Worm (Caenorhabditis elegans) whole organism, mixed stage, embryonic: Measurements from ENCODE around the gene cal-5.

Experiments
- bed-3 ChIP-seq: fragments of 200-800 bp; sonication (Bioruptor generic); optimal IDR thresholded peaks from 3 replicates; lab custom pipeline; 2018; ENCODE audit warnings: mild to moderate bottlenecking, missing genetic modification characterization, moderate library complexity, missing compliant biosample characterization
- blmp-1 ChIP-seq: fragments of 150-350 bp; optimal IDR thresholded peaks from 2 replicates; lab custom pipeline; 2014; ENCODE audit warnings: missing biosample characterization, missing genetic modification characterization
- elt-1 ChIP-seq: sonication (generic microtip); optimal IDR thresholded peaks from 2 replicates; lab custom pipeline; 2017; ENCODE audit warnings: missing genetic modification characterization, mild to moderate bottlenecking, missing compliant biosample characterization, antibody characterized with exemption, moderate library complexity, borderline replicate concordance; ENCODE audit not compliant: insufficient read depth
- elt-3 ChIP-seq: fragments of 150-350 bp; optimal IDR thresholded peaks from 2 replicates; lab custom pipeline; 2014; ENCODE audit warnings: missing biosample characterization, missing genetic modification characterization
- lin-13 ChIP-seq: fragments of 150-350 bp; optimal IDR thresholded peaks from 2 replicates; lab custom pipeline; 2014; ENCODE audit warnings: missing biosample characterization, missing genetic modification characterization
- mab-5 ChIP-seq: fragments of 150-350 bp; optimal IDR thresholded peaks from 2 replicates; lab custom pipeline; 2014; ENCODE audit warnings: missing biosample characterization, missing genetic modification characterization
- nhr-12 ChIP-seq: fragments of 150-350 bp; optimal IDR thresholded peaks from 2 replicates; lab custom pipeline; 2014; ENCODE audit warnings: missing biosample characterization, missing genetic modification characterization
- nhr-76 ChIP-seq: sonication (generic microtip); optimal IDR thresholded peaks from 2 replicates; lab custom pipeline; 2017; ENCODE audit warnings: missing biosample characterization, missing genetic modification characterization
- pha-4 ChIP-seq: fragments of 150-350 bp; optimal IDR thresholded peaks from 2 replicates; lab custom pipeline; 2018; ENCODE audit warnings: missing biosample characterization, missing genetic modification reagents, missing genetic modification characterization
- sem-2 ChIP-seq: fragments of 200-800 bp; sonication (Bioruptor generic); optimal IDR thresholded peaks from 2 replicates; lab custom pipeline; 2018; ENCODE audit warnings: mild to moderate bottlenecking, missing genetic modification characterization, missing compliant biosample characterization
- snpc-4 ChIP-seq: fragments of 150-350 bp; optimal IDR thresholded peaks from 2 replicates; lab custom pipeline; 2014; ENCODE audit warnings: missing biosample characterization, missing genetic modification characterization
- sptf-1 ChIP-seq: sonication (generic microtip); optimal IDR thresholded peaks from 2 replicates; lab custom pipeline; 2017; ENCODE audit warnings: mild to moderate bottlenecking, missing genetic modification characterization, moderate library complexity, missing compliant biosample characterization
- ztf-11 ChIP-seq: fragments of 150-350 bp; optimal IDR thresholded peaks from 2 replicates; lab custom pipeline; 2014; ENCODE audit warnings: missing biosample characterization, missing genetic modification characterization

ce11 chrX:5120807-5121206, 43.0 kb upstream of the cal-5 start:
- no peak for TF ChIP-seq ztf-11
- no peak for TF ChIP-seq lin-13
- no peak for TF ChIP-seq snpc-4 (tag; lab: Kevin White, UChicago)
- TF ChIP-seq blmp-1 (tag; lab: Kevin White, UChicago), result no peak
- no peak for TF ChIP-seq elt-3 (tag; lab: Kevin White, UChicago)
- TF ChIP-seq sptf-1 (tag; lab: Kevin White, UChicago), result no peak
- no peak for TF ChIP-seq nhr-76 (tag; lab: Kevin White, UChicago)
- TF ChIP-seq mab-5 (tag; lab: Kevin White, UChicago), result no peak
- no peak for TF ChIP-seq bed-3 (GFP tag; lab: Kevin White, UChicago)
- no peak for TF ChIP-seq nhr-12
- TF ChIP-seq elt-1, result no peak
- TF ChIP-seq sem-2 (GFP tag; lab: Kevin White, UChicago), result no peak
- no peak for TF ChIP-seq pha-4 (tag; lab: Kevin White, UChicago)
